Fruit fly (Drosophila melanogaster): ENCODE measurements around the gene CG10005.

- TF ChIP-seq fd96Ca (GFP tag; IDR thresholded peaks at IDR 0.05) (no peak), Snoo (tag; optimal IDR thresholded peaks at IDR 0.05) (no peak), Pif1A (GFP tag; optimal IDR thresholded peaks at IDR 0.05) (no peak), CG9948 (tag; optimal IDR thresholded peaks at IDR 0.05) (no peak), CG34367 (tag; optimal IDR thresholded peaks at IDR 0.05) (no peak), D1 (tag; optimal IDR thresholded peaks at IDR 0.05) (no peak), Pif1B (GFP tag; optimal IDR thresholded peaks at IDR 0.05) (no peak), EcR (GFP tag; optimal IDR thresholded peaks at IDR 0.05) (no peak), CG14655 (GFP tag; optimal IDR thresholded peaks at IDR 0.05) (no peak)
These were observed 22.1 kb upstream of the CG10005 start, which contains the start of gene Ect3 for dm6 chr3R:11999074-11999473.

All from whole organism, pupa.